Fruit fly (Drosophila melanogaster): ENCODE data around the gene Arts.

- no peak for TF ChIP-seq CG8478 (optimal IDR thresholded peaks at IDR 0.05)
- no peak for TF ChIP-seq CTCF (optimal IDR thresholded peaks at IDR 0.05)
Measured at dm6 chr3L:16572208-16572607, 30.4 kb upstream of the Arts start.
